Worm (Caenorhabditis elegans): Measurements from ENCODE around the gene irld-64.

The irld-64 gene

ce11 chrII:2975561-2976230 lies 45.3 kb upstream of the irld-64 start:
- no peak for TF ChIP-seq Y79H2A.3 (GFP tag; conservative IDR thresholded peaks at IDR 0.05)
- TF ChIP-seq nhr-80 (tag; optimal IDR thresholded peaks at IDR 0.05) = peak; percentile 55
- TF ChIP-seq nfya-2 (GFP tag; IDR thresholded peaks at IDR 0.05) = no peak
- no peak for TF ChIP-seq aptf-3 (GFP tag; IDR thresholded peaks at IDR 0.05)
- TF ChIP-seq ztf-26 (tag; optimal IDR thresholded peaks at IDR 0.05) = no peak
- 0 out of 2 replicates have a peak, but pooled peaks have one; percentile 16 for TF ChIP-seq dox-1 (GFP tag; IDR thresholded peaks at IDR 0.05)
- TF ChIP-seq gei-17 (GFP tag; optimal IDR thresholded peaks at IDR 0.05) = no peak
- peak; percentile 87 for TF ChIP-seq atf-7 (tag; optimal IDR thresholded peaks at IDR 0.05)
- no peak for TF ChIP-seq attf-3 (GFP tag; conservative IDR thresholded peaks at IDR 0.05)
- TF ChIP-seq attf-6 (GFP tag; IDR thresholded peaks at IDR 0.05) = no peak
- no peak for TF ChIP-seq K12H6.12 (tag; optimal IDR thresholded peaks at IDR 0.05)
- no peak for TF ChIP-seq hmg-1.2 (GFP tag; IDR thresholded peaks at IDR 0.05)

ce11 chrII:2973940-2974402 lies 43.6 kb upstream of the irld-64 start:
- 0 out of 2 replicates have a peak, but pooled peaks have one; percentile 87 for TF ChIP-seq nhr-120 (GFP tag; IDR thresholded peaks at IDR 0.05)
- TF ChIP-seq nhr-90 (tag; optimal IDR thresholded peaks at IDR 0.05) = no peak
- TF ChIP-seq hlh-12 (tag; optimal IDR thresholded peaks at IDR 0.05) = no peak
- no peak for TF ChIP-seq nfya-1 (tag; optimal IDR thresholded peaks at IDR 0.05; ENCODE audit: borderline replicate concordance, insufficient read depth)
- no peak for TF ChIP-seq Y53F4B.3 (GFP tag; IDR thresholded peaks at IDR 0.05)
- peak; percentile 1 for TF ChIP-seq dpl-1 (GFP tag; optimal IDR thresholded peaks at IDR 0.05)
- TF ChIP-seq mel-28 (tag; optimal IDR thresholded peaks at IDR 0.05; ENCODE audit: borderline replicate concordance) = peak; percentile 36
- peak; percentile 97 for TF ChIP-seq B0336.3 (GFP tag; IDR thresholded peaks at IDR 0.05)
- TF ChIP-seq ama-1 (optimal IDR thresholded peaks at IDR 0.05) = no peak
- TF ChIP-seq ama-1 (GFP tag; optimal IDR thresholded peaks at IDR 0.05) = no peak
- peak; percentile 86 for TF ChIP-seq ceh-100 (GFP tag; IDR thresholded peaks at IDR 0.05)
- TF ChIP-seq him-1 (tag; optimal IDR thresholded peaks at IDR 0.05) = no peak
- TF ChIP-seq lin-26 (GFP tag; IDR thresholded peaks at IDR 0.05) = peak; percentile 75
- TF ChIP-seq egl-44 (GFP tag; IDR thresholded peaks at IDR 0.05) = peak; percentile 95
- peak; percentile 100 for TF ChIP-seq zfh-2 (GFP tag; conservative IDR thresholded peaks at IDR 0.05)
- no peak for TF ChIP-seq madf-8 (GFP tag; conservative IDR thresholded peaks at IDR 0.05)
- TF ChIP-seq hmg-1.2 (GFP tag; IDR thresholded peaks at IDR 0.05) = peak; percentile 99
- no peak for TF ChIP-seq F23B12.7 (tag; optimal IDR thresholded peaks at IDR 0.05; ENCODE audit: insufficient read depth)
- TF ChIP-seq F57C9.4 (tag; optimal IDR thresholded peaks at IDR 0.05) = peak; percentile 73
- peak; percentile 64; the same call in 1 of the 2 replicates for TF ChIP-seq cebp-1 (GFP tag; IDR thresholded peaks at IDR 0.05)
- peak; percentile 92 for TF ChIP-seq cebp-1 (tag; optimal IDR thresholded peaks at IDR 0.05)
- TF ChIP-seq nhr-27 (tag; optimal IDR thresholded peaks at IDR 0.05) = no peak
- TF ChIP-seq sdz-38 (tag; optimal IDR thresholded peaks at IDR 0.05) = no peak
- TF ChIP-seq mxl-1 (tag; optimal IDR thresholded peaks at IDR 0.05) = no peak
- peak; percentile 85 for TF ChIP-seq gei-17 (GFP tag; optimal IDR thresholded peaks at IDR 0.05)
- no peak for TF ChIP-seq T07F8.4 (tag; optimal IDR thresholded peaks at IDR 0.05)
- TF ChIP-seq sea-2 (GFP tag; IDR thresholded peaks at IDR 0.05) = peak; percentile 79; the same call in 1 of the 2 replicates
- TF ChIP-seq pbrm-1 (GFP tag; IDR thresholded peaks at IDR 0.05) = peak; percentile 97
- peak; percentile 70 for TF ChIP-seq lin-54 (GFP tag; optimal IDR thresholded peaks at IDR 0.05)
- TF ChIP-seq dpff-1 (tag; optimal IDR thresholded peaks at IDR 0.05) = peak; percentile 87
- no peak for TF ChIP-seq D2030.7 (GFP tag; IDR thresholded peaks at IDR 0.05)
- TF ChIP-seq somi-1 (GFP tag; optimal IDR thresholded peaks at IDR 0.05) = peak; percentile 96
- TF ChIP-seq snpc-1.1 (tag; optimal IDR thresholded peaks at IDR 0.05; ENCODE audit: insufficient read depth) = no peak
- peak; percentile 82 for TF ChIP-seq athp-1 (tag; optimal IDR thresholded peaks at IDR 0.05)
- 0 out of 2 replicates have a peak, but pooled peaks have one; percentile 30 for TF ChIP-seq attf-3 (GFP tag; conservative IDR thresholded peaks at IDR 0.05)
- TF ChIP-seq efl-1 (GFP tag; optimal IDR thresholded peaks at IDR 0.05) = no peak
- peak; percentile 91 for TF ChIP-seq egl-18 (GFP tag; IDR thresholded peaks at IDR 0.05)
- TF ChIP-seq cebp-2 (GFP tag; IDR thresholded peaks at IDR 0.05) = peak; percentile 78; the same call in 1 of the 2 replicates
